Fruit fly (Drosophila melanogaster) whole organism, pupa: Measurements from ENCODE around the gene eEF1gamma.

ENCODE experiments used
- CG10348 ChIP-seq: fragments of 200-800 bp; sonication (Bioruptor generic); IDR thresholded peaks from 2 replicates; pipeline ENCODE4 v1.3.6; 2022; ENCODE audit warnings: missing biosample characterization, missing genetic modification characterization
- CG12605 ChIP-seq: fragments of 200-800 bp; sonication (Bioruptor generic); IDR thresholded peaks from 2 replicates; pipeline ENCODE4 v1.3.6; 2022; ENCODE audit warnings: missing biosample characterization, missing genetic modification characterization
- CG13204 ChIP-seq: fragments of 200-800 bp; sonication (Bioruptor generic); optimal IDR thresholded peaks from 2 replicates; lab custom pipeline; 2018; ENCODE audit warnings: missing biosample characterization, mild to moderate bottlenecking, missing genetic modification characterization, moderate library complexity
- CG14655 ChIP-seq: fragments of 200-800 bp; sonication (Bioruptor generic); optimal IDR thresholded peaks from 3 replicates; lab custom pipeline; 2017; ENCODE audit warnings: mild to moderate bottlenecking, missing biosample characterization, missing genetic modification reagents, missing genetic modification characterization
- CG17806 ChIP-seq: fragments of 200-800 bp; sonication (Bioruptor generic); optimal IDR thresholded peaks from 2 replicates; lab custom pipeline; 2018; ENCODE audit warnings: missing biosample characterization, mild to moderate bottlenecking, missing genetic modification characterization, moderate library complexity
- CG32121 ChIP-seq: fragments of 200-800 bp; sonication (Bioruptor generic); IDR thresholded peaks from 2 replicates; pipeline ENCODE4 v1.3.6; 2022; ENCODE audit warnings: missing biosample characterization, missing genetic modification characterization
- CG34367 ChIP-seq: fragments of 200-800 bp; sonication (Bioruptor generic); optimal IDR thresholded peaks from 2 replicates; lab custom pipeline; 2018; ENCODE audit warnings: missing biosample characterization, mild to moderate bottlenecking, missing genetic modification characterization
- CG4496 ChIP-seq: fragments of 200-800 bp; sonication (Bioruptor generic); IDR thresholded peaks from 3 replicates; pipeline ENCODE4 v1.3.6; 2022; ENCODE audit warnings: missing biosample characterization, missing genetic modification characterization
- CG9948 ChIP-seq: fragments of 200-800 bp; sonication (Bioruptor generic); optimal IDR thresholded peaks from 2 replicates; lab custom pipeline; 2018; ENCODE audit warnings: missing biosample characterization, mild to moderate bottlenecking, missing genetic modification characterization, moderate library complexity
- D1 ChIP-seq: fragments of 200-800 bp; sonication (Bioruptor generic); optimal IDR thresholded peaks from 2 replicates; lab custom pipeline; 2018; ENCODE audit warnings: missing biosample characterization, mild to moderate bottlenecking, missing genetic modification characterization, moderate library complexity
- Snoo ChIP-seq: fragments of 200-800 bp; sonication (Bioruptor generic); optimal IDR thresholded peaks from 3 replicates; lab custom pipeline; 2017; ENCODE audit warnings: missing biosample characterization, mild to moderate bottlenecking, missing genetic modification characterization, inconsistent platforms
- fd96Ca ChIP-seq: fragments of 200-800 bp; sonication (Bioruptor generic); IDR thresholded peaks from 3 replicates; pipeline ENCODE4 v1.3.6; 2022; ENCODE audit warnings: missing biosample characterization, missing genetic modification characterization
- gl ChIP-seq: fragments of 200-800 bp; sonication (Bioruptor generic); optimal IDR thresholded peaks from 2 replicates; lab custom pipeline; 2018; ENCODE audit warnings: missing biosample characterization, mild to moderate bottlenecking, missing genetic modification characterization
- rn ChIP-seq: fragments of 200-800 bp; sonication (Bioruptor generic); IDR thresholded peaks from 2 replicates; pipeline ENCODE4 v1.3.6; 2022; ENCODE audit warnings: missing biosample characterization, missing genetic modification characterization

DNA sequence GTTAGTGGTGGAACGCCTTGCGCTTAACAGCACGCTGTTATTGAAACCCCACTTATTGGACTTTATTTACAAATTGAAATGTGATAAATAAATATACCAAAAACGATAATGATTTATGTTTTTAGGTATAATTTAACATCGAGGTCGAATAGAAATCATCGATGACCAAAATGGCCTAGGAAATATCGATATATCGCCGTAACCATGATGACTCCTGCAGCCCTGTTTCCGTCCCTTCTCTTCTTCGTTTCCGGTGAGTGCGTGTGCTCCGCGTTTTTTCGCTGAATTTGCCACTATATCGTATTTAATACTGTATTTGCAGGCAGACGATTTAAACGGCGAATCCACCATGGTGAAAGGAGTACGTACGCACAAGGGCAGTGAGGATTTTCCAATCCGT lies at the start of gene eEF1gamma:
- no peak for TF ChIP-seq D1 (tag; lab: Kevin White, UChicago)
- peak; percentile 96 for TF ChIP-seq Snoo (tag; lab: Kevin White, UChicago)
- peak; percentile 78 for TF ChIP-seq CG12605 (GFP tag; lab: Robert Waterston, UW)
- TF ChIP-seq fd96Ca (GFP tag; lab: Robert Waterston, UW), result peak; percentile 85
- no peak for TF ChIP-seq CG10348 (GFP tag; lab: Robert Waterston, UW)
- peak; percentile 88 for TF ChIP-seq CG34367 (tag; lab: Kevin White, UChicago)
- TF ChIP-seq CG9948 (tag; lab: Kevin White, UChicago), result peak; percentile 57
- peak; percentile 67; the same call in 1 of the 2 replicates for TF ChIP-seq rn (GFP tag; lab: Robert Waterston, UW)
- no peak for TF ChIP-seq CG14655 (GFP tag; lab: Kevin White, UChicago)
- TF ChIP-seq gl (tag; lab: Kevin White, UChicago), result peak; percentile 86
- TF ChIP-seq CG32121 (GFP tag; lab: Robert Waterston, UW), result peak; percentile 86
- TF ChIP-seq CG17806 (tag; lab: Kevin White, UChicago), result peak; percentile 65
- peak; percentile 93 for TF ChIP-seq CG4496
- TF ChIP-seq CG13204, result no peak
